Worm (Caenorhabditis elegans): ENCODE data around the gene mtre-1.

The mtre-1 gene

ce11 chrII:8071012-8071625, 20.7 kb upstream of the mtre-1 start:
- TF ChIP-seq ham-2 (GFP tag; optimal IDR thresholded peaks at IDR 0.05) (no peak), ces-1 (GFP tag; optimal IDR thresholded peaks at IDR 0.05) (no peak), unc-62 (GFP tag; optimal IDR thresholded peaks at IDR 0.05) (no peak), ceh-43 (GFP tag; optimal IDR thresholded peaks at IDR 0.05) (no peak), cnd-1 (tag; optimal IDR thresholded peaks at IDR 0.05) (no peak)

DNA sequence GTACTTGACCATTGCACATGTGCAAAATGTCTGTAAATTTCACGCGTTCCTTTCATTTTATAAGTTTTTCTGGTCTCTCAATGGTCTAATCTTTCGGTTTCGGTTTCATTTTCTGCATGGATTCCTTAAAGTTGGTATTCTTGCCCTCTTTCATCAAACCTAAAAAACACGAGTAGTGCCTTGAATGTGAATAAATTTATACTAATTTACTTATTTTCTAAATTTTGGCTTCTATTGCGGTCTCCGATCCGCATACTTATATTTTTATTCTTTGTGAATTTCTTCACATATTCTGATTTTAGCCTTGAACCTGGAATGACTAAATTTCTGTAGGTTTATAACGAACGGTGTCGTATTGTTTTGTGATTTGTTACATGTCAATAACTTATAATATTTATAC, 15.6 kb upstream of the mtre-1 start, which contains the start of gene pdha-1:
TSS of gene pdha-1 (plus strand) at position 301 of the 400 bp plus-strand sequence.
- TF ChIP-seq drap-1 (GFP tag; optimal IDR thresholded peaks at IDR 0.05) = no peak
- TF ChIP-seq mls-2 (tag; optimal IDR thresholded peaks at IDR 0.05) = no peak
- TF ChIP-seq lin-32 (GFP tag; optimal IDR thresholded peaks at IDR 0.05) = no peak
- no peak for TF ChIP-seq M03D4.4 (tag; optimal IDR thresholded peaks at IDR 0.05)
- no peak for TF ChIP-seq cnd-1 (tag; optimal IDR thresholded peaks at IDR 0.05)
- no peak for TF ChIP-seq snpc-4 (tag; optimal IDR thresholded peaks at IDR 0.05)
- TF ChIP-seq sptf-1 (tag; optimal IDR thresholded peaks at IDR 0.05) = no peak
- no peak for TF ChIP-seq lin-13 (tag; optimal IDR thresholded peaks at IDR 0.05)
- TF ChIP-seq nhr-2 (tag; optimal IDR thresholded peaks at IDR 0.05) = no peak
- no peak for TF ChIP-seq pha-4 (tag; optimal IDR thresholded peaks at IDR 0.05)
- no peak for TF ChIP-seq unc-120 (tag; optimal IDR thresholded peaks at IDR 0.05; ENCODE audit: poor library complexity, severe bottlenecking)
- no peak for TF ChIP-seq ztf-11 (tag; optimal IDR thresholded peaks at IDR 0.05)
- TF ChIP-seq nhr-237 (tag; optimal IDR thresholded peaks at IDR 0.05) = no peak

ce11 chrII:8062334-8062791, 12.0 kb upstream of the mtre-1 start, which contains the start of gene ufd-2:
Gene ufd-2 (plus strand): TSS chrII:8062741.
- TF ChIP-seq lsy-2 (tag; optimal IDR thresholded peaks at IDR 0.05) (peak; percentile 63), nhr-237 (tag; optimal IDR thresholded peaks at IDR 0.05) (peak; percentile 48), elt-3 (tag; optimal IDR thresholded peaks at IDR 0.05) (no peak), nhr-76 (tag; optimal IDR thresholded peaks at IDR 0.05) (no peak), cnd-1 (tag; optimal IDR thresholded peaks at IDR 0.05) (peak; percentile 25), pha-4 (tag; optimal IDR thresholded peaks at IDR 0.05) (peak; percentile 73), hlh-1 (tag; optimal IDR thresholded peaks at IDR 0.05) (peak; percentile 41), unc-39 (tag; optimal IDR thresholded peaks at IDR 0.05) (no peak), mep-1 (tag; optimal IDR thresholded peaks at IDR 0.05) (peak; percentile 76), ces-1 (GFP tag; optimal IDR thresholded peaks at IDR 0.05) (peak; percentile 59), ceh-39 (tag; optimal IDR thresholded peaks at IDR 0.05) (peak; percentile 43), lin-13 (tag; optimal IDR thresholded peaks at IDR 0.05) (peak; percentile 76), tbx-8 (GFP tag; optimal IDR thresholded peaks at IDR 0.05) (no peak), sptf-1 (tag; optimal IDR thresholded peaks at IDR 0.05) (no peak), drap-1 (GFP tag; optimal IDR thresholded peaks at IDR 0.05) (peak; percentile 41)

DNA sequence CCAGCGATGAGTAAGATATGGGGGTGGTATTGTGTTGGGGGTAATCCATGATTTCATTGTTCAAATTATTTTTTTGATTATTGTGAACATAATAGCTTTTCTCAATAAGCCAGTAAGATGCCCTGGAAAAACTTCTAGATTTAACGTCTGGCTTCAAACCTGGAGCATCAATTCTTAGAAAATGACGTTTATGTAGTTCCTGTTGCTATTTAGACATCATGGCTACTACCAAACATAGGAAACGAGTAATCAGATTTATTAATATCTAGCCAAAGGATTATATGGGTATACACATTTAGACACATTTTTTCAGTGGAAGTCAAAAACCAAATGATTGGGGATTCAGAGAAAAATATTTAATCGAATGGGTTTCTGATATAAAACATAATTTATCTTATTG, 9.2 kb upstream of the mtre-1 start:
- TF ChIP-seq lsy-2 (tag; optimal IDR thresholded peaks at IDR 0.05) = no peak
- no peak for TF ChIP-seq flh-1 (GFP tag; optimal IDR thresholded peaks at IDR 0.05)
- no peak for TF ChIP-seq ceh-83 (GFP tag; optimal IDR thresholded peaks at IDR 0.05)

ce11 chrII:8058769-8059168, 8.4 kb upstream of the mtre-1 start, which contains the start of gene T05H10.8:
Gene T05H10.8 (plus strand): TSS chrII:8059069.
- no peak for TF ChIP-seq unc-62 (GFP tag; optimal IDR thresholded peaks at IDR 0.05)
- no peak for TF ChIP-seq zip-8 (tag; optimal IDR thresholded peaks at IDR 0.05)
- no peak for TF ChIP-seq ceh-43 (GFP tag; optimal IDR thresholded peaks at IDR 0.05)
- no peak for TF ChIP-seq bed-3 (GFP tag; optimal IDR thresholded peaks at IDR 0.05)
- no peak for TF ChIP-seq tbx-8 (GFP tag; optimal IDR thresholded peaks at IDR 0.05)
- no peak for TF ChIP-seq flh-1 (GFP tag; optimal IDR thresholded peaks at IDR 0.05)
- no peak for TF ChIP-seq pha-4 (tag; optimal IDR thresholded peaks at IDR 0.05)

DNA sequence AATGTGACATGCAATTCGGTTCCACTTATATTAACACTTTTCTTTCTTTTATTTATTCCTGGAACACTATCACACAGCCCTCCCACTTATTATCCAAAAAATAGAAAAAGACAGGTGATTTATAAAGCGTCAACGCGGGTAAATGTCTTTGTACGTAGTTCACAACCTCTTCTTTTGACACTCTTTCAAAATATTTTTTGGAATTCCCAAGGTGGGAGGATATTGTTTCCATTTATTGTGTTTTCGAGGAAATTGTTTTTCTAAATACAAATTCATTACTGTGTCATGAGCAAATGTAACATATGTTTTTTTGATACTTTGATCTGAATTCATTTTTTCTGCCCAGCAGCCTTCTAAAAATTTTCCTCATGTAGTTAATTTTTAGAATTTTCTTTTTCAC, 7.5 kb upstream of the mtre-1 start:
- TF ChIP-seq unc-62 (GFP tag; optimal IDR thresholded peaks at IDR 0.05) = no peak
